Fruit fly (Drosophila melanogaster): ENCODE measurements around the gene CG3407.

Gene CG3407

dm6 chr2L:3844898-3845713, 31.9 kb upstream of the CG3407 start (continued):
- TF ChIP-seq CG10543 (GFP tag; optimal IDR thresholded peaks at IDR 0.05) (no peak), zen (tag; optimal IDR thresholded peaks at IDR 0.05) (no peak), MBD-R2 (GFP tag; IDR thresholded peaks at IDR 0.05) (no peak), mld (GFP tag; IDR thresholded peaks at IDR 0.05; ENCODE audit: partially characterized antibody) (no peak), CG18599 (GFP tag; optimal IDR thresholded peaks at IDR 0.05) (no peak), pnt (GFP tag; optimal IDR thresholded peaks at IDR 0.05) (no peak), CG6272 (GFP tag; IDR thresholded peaks at IDR 0.05) (0 out of 2 replicates have a peak, but pooled peaks have one; percentile 5), kni (GFP tag; optimal IDR thresholded peaks at IDR 0.05) (peak; percentile 31), usp (GFP tag; optimal IDR thresholded peaks at IDR 0.05) (no peak), esg (GFP tag; conservative IDR thresholded peaks at IDR 0.05) (no peak), NC2β (GFP tag; optimal IDR thresholded peaks at IDR 0.05) (no peak), Hr51 (GFP tag; optimal IDR thresholded peaks at IDR 0.05) (no peak), Hey (tag; optimal IDR thresholded peaks at IDR 0.05) (no peak), gsb-n (tag; optimal IDR thresholded peaks at IDR 0.05) (peak; percentile 83), Usf (GFP tag; optimal IDR thresholded peaks at IDR 0.05) (no peak), CG1603 (tag; optimal IDR thresholded peaks at IDR 0.05) (peak; percentile 11), bsh (GFP tag; optimal IDR thresholded peaks at IDR 0.05) (peak in 1 of 2 experiments; percentile 56), ind (GFP tag; optimal IDR thresholded peaks at IDR 0.05) (no peak), Rx (GFP tag; IDR thresholded peaks at IDR 0.05) (no peak), D19A (tag; optimal IDR thresholded peaks at IDR 0.05) (peak; percentile 19), zf30C (GFP tag; optimal IDR thresholded peaks at IDR 0.05) (peak; percentile 62), nom (GFP tag; optimal IDR thresholded peaks at IDR 0.05) (no peak), schlank (tag; optimal IDR thresholded peaks at IDR 0.05) (no peak), Pdp1 (GFP tag; optimal IDR thresholded peaks at IDR 0.05) (no peak), al (GFP tag; IDR thresholded peaks at IDR 0.05) (no peak), PHDP (tag; optimal IDR thresholded peaks at IDR 0.05) (no peak), CG18262 (tag; optimal IDR thresholded peaks at IDR 0.05) (peak; percentile 67), Opbp (GFP tag; IDR thresholded peaks at IDR 0.05; ENCODE audit: partially characterized antibody) (no peak), Dref (GFP tag; IDR thresholded peaks at IDR 0.05) (no peak), CG15514 (GFP tag; optimal IDR thresholded peaks at IDR 0.05) (no peak), ato (GFP tag; IDR thresholded peaks at IDR 0.05; ENCODE audit: partially characterized antibody) (no peak), CTCF (GFP tag; optimal IDR thresholded peaks at IDR 0.05) (no peak), ems (GFP tag; optimal IDR thresholded peaks at IDR 0.05) (no peak), Atf-2 (GFP tag; optimal IDR thresholded peaks at IDR 0.05) (no peak), Doc2 (GFP tag; IDR thresholded peaks at IDR 0.05) (no peak), dpn (GFP tag; optimal IDR thresholded peaks at IDR 0.05) (no peak), CG31224 (GFP tag; IDR thresholded peaks at IDR 0.05) (no peak), pan (optimal IDR thresholded peaks at IDR 0.05) (no peak), pan (GFP tag; optimal IDR thresholded peaks at IDR 0.05 in 1 of 2, IDR thresholded peaks at IDR 0.05 in 1 of 2) (no peak), Myb (GFP tag; optimal IDR thresholded peaks at IDR 0.05) (no peak), CG16813 (GFP tag; IDR thresholded peaks at IDR 0.05; ENCODE audit: partially characterized antibody) (no peak), CG15601 (tag; optimal IDR thresholded peaks at IDR 0.05) (no peak), gfzf (GFP tag; optimal IDR thresholded peaks at IDR 0.05) (no peak), sens (GFP tag) (peak; percentile 45), eyg (GFP tag; optimal IDR thresholded peaks at IDR 0.05) (no peak), Bteb2 (GFP tag; optimal IDR thresholded peaks at IDR 0.05) (no peak), CG9609 (GFP tag; optimal IDR thresholded peaks at IDR 0.05) (no peak), CG5953 (GFP tag; IDR thresholded peaks at IDR 0.05) (no peak), CG2889 (GFP tag; IDR thresholded peaks at IDR 0.05) (no peak), lab (GFP tag; optimal IDR thresholded peaks at IDR 0.05) (no peak)

Data from whole organism, embryonic.